Worm (Caenorhabditis elegans) whole organism, young adult: ENCODE measurements around the gene rif-1.2.
A peak's percentile ranks its signal among the peaks of the same experiment; 100 is the strongest.

Source experiments
- B0019.2 ChIP-seq: fragments of 200-800 bp; sonication (Bioruptor generic); conservative IDR thresholded peaks from 2 replicates; pipeline ENCODE4 v1.3.6; 2022; ENCODE audit warnings: missing genetic modification reagents, missing genetic modification characterization, missing compliant biosample characterization
- B0261.1 ChIP-seq: sonication (generic microtip); optimal IDR thresholded peaks from 2 replicates; lab custom pipeline; 2016; ENCODE audit warnings: mild to moderate bottlenecking, missing genetic modification characterization, moderate library complexity, missing compliant biosample characterization
- C17E4.6 ChIP-seq: fragments of 200-800 bp; sonication (Bioruptor generic); IDR thresholded peaks from 2 replicates; pipeline ENCODE4 v1.3.6; 2022; ENCODE audit warnings: missing genetic modification reagents, missing genetic modification characterization, missing compliant biosample characterization
- F10E7.11 ChIP-seq: sonication (generic microtip); optimal IDR thresholded peaks from 2 replicates; lab custom pipeline; 2017; ENCODE audit warnings: mild to moderate bottlenecking, missing genetic modification characterization, moderate library complexity, missing compliant biosample characterization
- F23B12.7 ChIP-seq: sonication (generic microtip); optimal IDR thresholded peaks from 2 replicates; lab custom pipeline; 2017; ENCODE audit warnings: missing genetic modification characterization, mild to moderate bottlenecking, missing compliant biosample characterization, antibody characterized with exemption, moderate library complexity; ENCODE audit not compliant: insufficient read depth
- F55B11.4 ChIP-seq: sonication (generic microtip); optimal IDR thresholded peaks from 2 replicates; lab custom pipeline; 2016; ENCODE audit warnings: missing compliant biosample characterization, missing genetic modification characterization, borderline replicate concordance; ENCODE audit not compliant: insufficient read depth
- F57A8.1 ChIP-seq: fragments of 200-800 bp; sonication (Bioruptor generic); optimal IDR thresholded peaks from 2 replicates; lab custom pipeline; 2018; ENCODE audit warnings: mild to moderate bottlenecking, missing genetic modification characterization, moderate library complexity, missing compliant biosample characterization
- K11D2.4 ChIP-seq: fragments of 200-800 bp; sonication (Bioruptor generic); IDR thresholded peaks from 2 replicates; pipeline ENCODE4 v1.3.6; 2022; ENCODE audit warnings: missing genetic modification reagents, missing genetic modification characterization, missing compliant biosample characterization
- Y67H2A.10 ChIP-seq: fragments of 200-800 bp; sonication (Bioruptor generic); conservative IDR thresholded peaks from 2 replicates; pipeline ENCODE4 v1.3.6; 2022; ENCODE audit warnings: missing genetic modification reagents, missing genetic modification characterization, missing compliant biosample characterization
- ama-1 ChIP-seq, 3 experiments: fragments of 150-350 bp in 1 of 3; sonication (generic microtip) in 2 of 3; optimal IDR thresholded peaks; 2 replicates each; lab custom pipeline; 2014 to 2018; ENCODE audit warnings: missing biosample characterization in 2 of 3, missing genetic modification characterization in 2 of 3, missing genetic modification reagents in 2 of 3
- aptf-3 ChIP-seq: fragments of 200-800 bp; sonication (Bioruptor generic); IDR thresholded peaks from 2 replicates; pipeline ENCODE4 v1.3.6; 2022; ENCODE audit warnings: missing genetic modification characterization, missing compliant biosample characterization
- attf-5 ChIP-seq: fragments of 200-800 bp; sonication (Bioruptor generic); optimal IDR thresholded peaks from 2 replicates; lab custom pipeline; 2018; ENCODE audit warnings: mild to moderate bottlenecking, missing genetic modification characterization, missing compliant biosample characterization
- cebp-1 ChIP-seq, 2 experiments: fragments of 200-800 bp in 1 of 2; sonication (Bioruptor generic) in 1 of 2; sonication (generic microtip) in 1 of 2; IDR thresholded peaks in 1 of 2; optimal IDR thresholded peaks in 1 of 2; 2 replicates each; pipeline versions ENCODE4 v1.3.6 to Lab custom; 2017 to 2022; ENCODE audit warnings: missing compliant biosample characterization in 2 of 2, missing genetic modification characterization in 2 of 2, mild to moderate bottlenecking in 1 of 2, missing genetic modification reagents in 1 of 2, moderate library complexity in 1 of 2
- ceh-58 ChIP-seq: fragments of 200-800 bp; sonication (Bioruptor generic); IDR thresholded peaks from 2 replicates; pipeline ENCODE4 v1.3.6; 2022; ENCODE audit warnings: missing genetic modification characterization, missing compliant biosample characterization
- ceh-79 ChIP-seq: sonication (generic microtip); optimal IDR thresholded peaks from 2 replicates; lab custom pipeline; 2017; ENCODE audit warnings: mild to moderate bottlenecking, missing genetic modification characterization, missing compliant biosample characterization
- dox-1 ChIP-seq: fragments of 200-800 bp; sonication (Bioruptor generic); IDR thresholded peaks from 2 replicates; pipeline ENCODE4 v1.3.6; 2022; ENCODE audit warnings: missing genetic modification reagents, missing genetic modification characterization, missing compliant biosample characterization
- dpff-1 ChIP-seq: sonication (generic microtip); optimal IDR thresholded peaks from 2 replicates; lab custom pipeline; 2017; ENCODE audit warnings: mild to moderate bottlenecking, missing genetic modification characterization, missing compliant biosample characterization
- egrh-3 ChIP-seq: fragments of 200-800 bp; sonication (Bioruptor generic); IDR thresholded peaks from 2 replicates; pipeline ENCODE4 v1.3.6; 2022; ENCODE audit warnings: missing genetic modification reagents, missing genetic modification characterization, missing compliant biosample characterization
- ets-4 ChIP-seq: fragments of 200-800 bp; sonication (Bioruptor generic); optimal IDR thresholded peaks from 2 replicates; lab custom pipeline; 2018; ENCODE audit warnings: mild to moderate bottlenecking, missing genetic modification characterization, missing compliant biosample characterization
- gei-17 ChIP-seq: fragments of 200-800 bp; sonication (Bioruptor generic); optimal IDR thresholded peaks from 2 replicates; lab custom pipeline; 2018; ENCODE audit warnings: mild to moderate bottlenecking, missing genetic modification characterization, missing compliant biosample characterization
- hrde-1 ChIP-seq: sonication (generic microtip); optimal IDR thresholded peaks from 2 replicates; lab custom pipeline; 2016; ENCODE audit warnings: missing genetic modification characterization, mild to moderate bottlenecking, missing compliant biosample characterization, moderate library complexity, missing genotype, missing genetic modification reagents, borderline replicate concordance
- let-526 ChIP-seq: fragments of 200-800 bp; sonication (Bioruptor generic); IDR thresholded peaks from 2 replicates; pipeline ENCODE4 v1.3.6; 2022; ENCODE audit warnings: missing genetic modification reagents, missing genetic modification characterization, missing compliant biosample characterization
- let-607 ChIP-seq, 2 experiments: fragments of 200-800 bp in 1 of 2; sonication (Bioruptor generic) in 1 of 2; sonication (generic microtip) in 1 of 2; optimal IDR thresholded peaks; 2 replicates each; lab custom pipeline; 2016 to 2018; ENCODE audit warnings: mild to moderate bottlenecking in 2 of 2, missing compliant biosample characterization in 2 of 2, missing genetic modification characterization in 2 of 2, moderate library complexity in 2 of 2, missing genotype in 1 of 2
- lin-35 ChIP-seq, 3 experiments: fragments of 150-350 bp in 2 of 3; sonication (generic microtip) in 1 of 3; optimal IDR thresholded peaks; 2 replicates each; lab custom pipeline; 2014 to 2018; ENCODE audit warnings: missing biosample characterization in 3 of 3, missing genetic modification characterization in 3 of 3, missing genetic modification reagents in 3 of 3
- lin-54 ChIP-seq: fragments of 200-800 bp; sonication (Bioruptor generic); optimal IDR thresholded peaks from 2 replicates; lab custom pipeline; 2018; ENCODE audit warnings: mild to moderate bottlenecking, missing genetic modification characterization, missing compliant biosample characterization
- lsy-27 ChIP-seq: sonication (generic microtip); optimal IDR thresholded peaks from 2 replicates; lab custom pipeline; 2017; ENCODE audit warnings: missing genetic modification characterization, mild to moderate bottlenecking, missing compliant biosample characterization, antibody characterized with exemption, missing genotype, borderline replicate concordance; ENCODE audit not compliant: insufficient read depth
- madf-3 ChIP-seq: fragments of 200-800 bp; sonication (Bioruptor generic); IDR thresholded peaks from 2 replicates; pipeline ENCODE4 v1.3.6; 2022; ENCODE audit warnings: missing genetic modification reagents, missing genetic modification characterization, missing compliant biosample characterization
- madf-6 ChIP-seq: fragments of 200-800 bp; sonication (Bioruptor generic); IDR thresholded peaks from 2 replicates; pipeline ENCODE4 v1.3.6; 2022; ENCODE audit warnings: missing genetic modification reagents, missing genetic modification characterization, missing compliant biosample characterization
- madf-8 ChIP-seq: fragments of 200-800 bp; sonication (Bioruptor generic); conservative IDR thresholded peaks from 2 replicates; pipeline ENCODE4 v1.3.6; 2022; ENCODE audit warnings: missing genetic modification reagents, missing genetic modification characterization, missing compliant biosample characterization
- nfya-2 ChIP-seq: fragments of 200-800 bp; sonication (Bioruptor generic); IDR thresholded peaks from 2 replicates; pipeline ENCODE4 v1.3.6; 2022; ENCODE audit warnings: missing genetic modification reagents, missing genetic modification characterization, missing compliant biosample characterization
- nfyb-1 ChIP-seq: fragments of 200-800 bp; sonication (Bioruptor generic); IDR thresholded peaks from 2 replicates; pipeline ENCODE4 v1.3.6; 2022; ENCODE audit warnings: missing genetic modification reagents, missing genetic modification characterization, missing compliant biosample characterization
- nhr-179 ChIP-seq: sonication (generic microtip); optimal IDR thresholded peaks from 2 replicates; lab custom pipeline; 2016; ENCODE audit warnings: mild to moderate bottlenecking, missing genetic modification characterization, missing compliant biosample characterization
- nhr-80 ChIP-seq: sonication (generic microtip); optimal IDR thresholded peaks from 2 replicates; lab custom pipeline; 2016; ENCODE audit warnings: missing genetic modification characterization, missing compliant biosample characterization
- pha-4 ChIP-seq: fragments of 150-350 bp; sonication (generic microtip); optimal IDR thresholded peaks from 2 replicates; lab custom pipeline; 2014; ENCODE audit warnings: missing biosample characterization, missing genetic modification reagents, missing genetic modification characterization
- rcor-1 ChIP-seq: fragments of 200-800 bp; sonication (Bioruptor generic); IDR thresholded peaks from 2 replicates; pipeline ENCODE4 v1.3.6; 2022; ENCODE audit warnings: missing genetic modification reagents, missing genetic modification characterization, missing compliant biosample characterization
- rpc-1 ChIP-seq, 2 experiments: fragments of 150-350 bp in 1 of 2; sonication (generic microtip) in 1 of 2; optimal IDR thresholded peaks; 2 replicates each; lab custom pipeline; 2014 to 2018; ENCODE audit warnings: missing biosample characterization in 1 of 2, missing genetic modification characterization in 1 of 2, missing genetic modification reagents in 1 of 2, missing genotype in 1 of 2
- sdz-38 ChIP-seq: sonication (generic microtip); optimal IDR thresholded peaks from 2 replicates; lab custom pipeline; 2016; ENCODE audit warnings: missing genotype, missing genetic modification characterization, missing compliant biosample characterization
- snpc-1.1 ChIP-seq: sonication (generic microtip); optimal IDR thresholded peaks from 2 replicates; lab custom pipeline; 2017; ENCODE audit warnings: missing genetic modification characterization, mild to moderate bottlenecking, missing compliant biosample characterization, antibody characterized with exemption, moderate library complexity, missing genotype, missing genetic modification reagents; ENCODE audit not compliant: insufficient read depth
- snpc-3.4 ChIP-seq: sonication (generic microtip); optimal IDR thresholded peaks from 2 replicates; lab custom pipeline; 2017; ENCODE audit warnings: missing genetic modification characterization, mild to moderate bottlenecking, missing compliant biosample characterization, antibody characterized with exemption, moderate library complexity, missing genotype, missing genetic modification reagents
- zfh-2 ChIP-seq: fragments of 200-800 bp; sonication (Bioruptor generic); conservative IDR thresholded peaks from 2 replicates; pipeline ENCODE4 v1.3.6; 2022; ENCODE audit warnings: missing genetic modification reagents, missing genetic modification characterization, missing compliant biosample characterization
- ztf-22 ChIP-seq: fragments of 200-800 bp; sonication (Bioruptor generic); optimal IDR thresholded peaks from 2 replicates; lab custom pipeline; 2018; ENCODE audit warnings: mild to moderate bottlenecking, missing genetic modification characterization, moderate library complexity, missing compliant biosample characterization
- ztf-6 ChIP-seq: fragments of 200-800 bp; sonication (Bioruptor generic); IDR thresholded peaks from 2 replicates; pipeline ENCODE4 v1.3.6; 2022; ENCODE audit warnings: missing genetic modification reagents, missing genetic modification characterization, missing compliant biosample characterization

rif-1.2 gene

ce11 chrX:12406037-12406436 lies 34.8 kb upstream of the rif-1.2 start:
- TF ChIP-seq egrh-3 (peak; percentile 53; the same call in 1 of the 2 replicates), zfh-2 (GFP tag; lab: Robert Waterston, UW) (peak; percentile 81), rpc-1 (optimal IDR thresholded peaks at IDR 0.05; lab: Kevin White, UChicago) (no peak), rpc-1 (tag; optimal IDR thresholded peaks at IDR 0.05; lab: Kevin White, UChicago) (no peak)

- TF ChIP-seq lin-35 (GFP tag; optimal IDR thresholded peaks at IDR 0.05; lab: Kevin White, UChicago), result no peak
- no peak for TF ChIP-seq lsy-27 (tag; lab: Kevin White, UChicago)
- TF ChIP-seq snpc-3.4 (tag; lab: Kevin White, UChicago), result no peak
- no peak for TF ChIP-seq K11D2.4 (GFP tag; lab: Robert Waterston, UW)
- no peak for TF ChIP-seq C17E4.6 (GFP tag; lab: Robert Waterston, UW)
- no peak for TF ChIP-seq ztf-22 (GFP tag; lab: Kevin White, UChicago)
- TF ChIP-seq F10E7.11 (tag; lab: Kevin White, UChicago), result no peak
- no peak for TF ChIP-seq nhr-179 (tag; lab: Kevin White, UChicago)
- no peak for TF ChIP-seq dpff-1 (tag; lab: Kevin White, UChicago)
- TF ChIP-seq B0019.2, result no peak
- TF ChIP-seq F57A8.1 (GFP tag; lab: Kevin White, UChicago), result no peak
- TF ChIP-seq lin-54, result no peak
These were observed 33.5 kb upstream of the rif-1.2 start for ce11 chrX:12404729-12405128.

DNA sequence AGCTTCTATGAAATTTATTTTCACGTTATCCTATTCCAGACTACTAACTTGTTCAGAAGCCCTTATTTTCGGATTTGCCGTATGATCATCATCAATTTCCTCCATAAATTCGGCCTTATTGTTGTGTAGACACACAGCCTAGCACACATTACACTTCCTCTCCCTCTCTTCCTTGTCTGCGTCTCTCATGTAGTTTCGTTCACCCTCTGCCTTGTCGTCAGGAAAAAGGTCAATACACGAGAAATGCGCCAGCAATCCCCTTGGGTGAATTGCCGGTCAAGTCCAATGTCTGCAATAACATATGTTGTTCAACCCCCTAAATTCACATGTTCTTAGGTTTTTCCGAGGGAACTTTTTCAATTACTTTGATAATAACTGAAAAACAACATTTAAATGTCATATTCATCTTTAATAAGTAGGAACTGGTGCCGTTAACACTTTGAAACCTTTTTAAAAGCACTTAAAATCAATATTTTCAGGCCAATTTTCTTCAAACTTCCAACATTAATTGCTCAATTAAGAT lies 22.6 kb upstream of the rif-1.2 start, which contains the start of gene F17E5.2:
Gene F17E5.2, plus strand, starts transcription at position 473 of the 523 bp plus-strand sequence.
- TF ChIP-seq sdz-38 (tag; lab: Kevin White, UChicago), result no peak
- TF ChIP-seq cebp-1 (GFP tag; IDR thresholded peaks at IDR 0.05; lab: Robert Waterston, UW), result 0 out of 2 replicates have a peak, but pooled peaks have one; percentile 10
- no peak for TF ChIP-seq cebp-1 (tag; optimal IDR thresholded peaks at IDR 0.05; lab: Kevin White, UChicago)
- peak; percentile 94 for TF ChIP-seq nhr-80 (tag; lab: Kevin White, UChicago)
- TF ChIP-seq let-607 (tag; optimal IDR thresholded peaks at IDR 0.05; lab: Kevin White, UChicago), result peak; percentile 67 to 72
- TF ChIP-seq attf-5 (GFP tag; lab: Kevin White, UChicago), result peak; percentile 86
- no peak for TF ChIP-seq aptf-3 (GFP tag; lab: Robert Waterston, UW)
- TF ChIP-seq madf-8 (GFP tag; lab: Robert Waterston, UW), result no peak
- TF ChIP-seq nfyb-1, result peak; percentile 83
- peak; percentile 58 for TF ChIP-seq gei-17 (GFP tag; lab: Kevin White, UChicago)
- no peak for TF ChIP-seq ceh-58 (GFP tag; lab: Robert Waterston, UW)
- peak; percentile 47; the same call in 1 of the 2 replicates for TF ChIP-seq let-526
- TF ChIP-seq dpff-1 (tag; lab: Kevin White, UChicago), result no peak
- TF ChIP-seq Y67H2A.10 (GFP tag; lab: Robert Waterston, UW), result no peak
- peak; percentile 32 for TF ChIP-seq B0261.1 (tag; lab: Kevin White, UChicago)
- TF ChIP-seq pha-4 (tag; lab: Kevin White, UChicago), result peak; percentile 27
- TF ChIP-seq F55B11.4, result no peak
- TF ChIP-seq hrde-1 (tag; lab: Kevin White, UChicago), result no peak
- no peak for TF ChIP-seq rcor-1 (GFP tag; lab: Robert Waterston, UW)
- TF ChIP-seq nfya-2, result no peak
- TF ChIP-seq ets-4, result no peak
- TF ChIP-seq ceh-79, result no peak
- TF ChIP-seq madf-3 (GFP tag; lab: Robert Waterston, UW), result no peak
- TF ChIP-seq dox-1 (GFP tag; lab: Robert Waterston, UW), result no peak
- no peak for TF ChIP-seq madf-6 (GFP tag; lab: Robert Waterston, UW)
- no peak for TF ChIP-seq ama-1 (optimal IDR thresholded peaks at IDR 0.05; lab: Kevin White, UChicago)
- TF ChIP-seq ama-1 (GFP tag; optimal IDR thresholded peaks at IDR 0.05; lab: Kevin White, UChicago), result no peak
- 0 out of 2 replicates have a peak, but pooled peaks have one; percentile 5 for TF ChIP-seq ztf-6
- no peak for TF ChIP-seq snpc-1.1
- TF ChIP-seq rpc-1 (optimal IDR thresholded peaks at IDR 0.05; lab: Kevin White, UChicago), result no peak
- TF ChIP-seq rpc-1 (tag; optimal IDR thresholded peaks at IDR 0.05; lab: Kevin White, UChicago), result no peak
- TF ChIP-seq F23B12.7 (tag; lab: Kevin White, UChicago), result peak; percentile 14
